Worm (Caenorhabditis elegans) whole organism, young adult: Measurements from ENCODE around the gene F59A6.11.

ENCODE experiments used
- B0336.3 ChIP-seq: fragments of 200-800 bp; sonication (Bioruptor generic); IDR thresholded peaks from 2 replicates; pipeline ENCODE4 v1.3.6; 2022; ENCODE audit warnings: missing genetic modification characterization, missing compliant biosample characterization
- F10E7.11 ChIP-seq: sonication (generic microtip); optimal IDR thresholded peaks from 2 replicates; lab custom pipeline; 2017; ENCODE audit warnings: mild to moderate bottlenecking, missing genetic modification characterization, moderate library complexity, missing compliant biosample characterization
- F22D6.2 ChIP-seq: sonication (generic microtip); optimal IDR thresholded peaks from 2 replicates; lab custom pipeline; 2016; ENCODE audit warnings: mild to moderate bottlenecking, missing genetic modification characterization, missing compliant biosample characterization
- F33H1.4 ChIP-seq: fragments of 200-800 bp; sonication (Bioruptor generic); IDR thresholded peaks from 2 replicates; pipeline ENCODE4 v1.3.6; 2022; ENCODE audit warnings: missing genetic modification reagents, missing genetic modification characterization, missing compliant biosample characterization
- F37B4.10 ChIP-seq: fragments of 200-800 bp; sonication (Bioruptor generic); IDR thresholded peaks from 2 replicates; pipeline ENCODE4 v1.3.6; 2022; ENCODE audit warnings: missing genetic modification characterization, missing compliant biosample characterization
- F49E8.2 ChIP-seq: sonication (generic microtip); optimal IDR thresholded peaks from 3 replicates; lab custom pipeline; 2017; ENCODE audit warnings: missing genetic modification characterization, mild to moderate bottlenecking, missing compliant biosample characterization, antibody characterized with exemption, moderate library complexity; ENCODE audit not compliant: insufficient read depth
- F52B5.7 ChIP-seq: sonication (generic microtip); optimal IDR thresholded peaks from 2 replicates; lab custom pipeline; 2016; ENCODE audit warnings: mild to moderate bottlenecking, missing genetic modification characterization, missing compliant biosample characterization
- F57C9.4 ChIP-seq: sonication (generic microtip); optimal IDR thresholded peaks from 2 replicates; lab custom pipeline; 2017; ENCODE audit warnings: mild to moderate bottlenecking, missing genetic modification characterization, missing compliant biosample characterization
- Y79H2A.3 ChIP-seq: fragments of 200-800 bp; sonication (Bioruptor generic); conservative IDR thresholded peaks from 2 replicates; pipeline ENCODE4 v1.3.6; 2022; ENCODE audit warnings: missing genetic modification reagents, missing genetic modification characterization, missing compliant biosample characterization
- Y95B8A.8 ChIP-seq: fragments of 200-800 bp; sonication (Bioruptor generic); IDR thresholded peaks from 2 replicates; pipeline ENCODE4 v1.3.6; 2022; ENCODE audit warnings: missing genetic modification reagents, missing genetic modification characterization, missing compliant biosample characterization
- ZK185.1 ChIP-seq: sonication (generic microtip); optimal IDR thresholded peaks from 2 replicates; lab custom pipeline; 2016; ENCODE audit warnings: mild to moderate bottlenecking, missing genetic modification characterization, missing compliant biosample characterization; ENCODE audit not compliant: poor library complexity, severe bottlenecking
- aptf-2 ChIP-seq: fragments of 200-800 bp; sonication (Bioruptor generic); conservative IDR thresholded peaks from 2 replicates; pipeline ENCODE4 v1.3.6; 2022; ENCODE audit warnings: missing genetic modification reagents, missing genetic modification characterization, missing compliant biosample characterization
- atf-7 ChIP-seq: sonication (generic microtip); optimal IDR thresholded peaks from 2 replicates; lab custom pipeline; 2017; ENCODE audit warnings: mild to moderate bottlenecking, missing genetic modification characterization, missing compliant biosample characterization
- attf-6 ChIP-seq: fragments of 200-800 bp; sonication (Bioruptor generic); IDR thresholded peaks from 2 replicates; pipeline ENCODE4 v1.3.6; 2022; ENCODE audit warnings: missing genetic modification reagents, missing genetic modification characterization, missing compliant biosample characterization
- ccch-3 ChIP-seq: fragments of 200-800 bp; sonication (Bioruptor generic); optimal IDR thresholded peaks from 2 replicates; lab custom pipeline; 2018; ENCODE audit warnings: mild to moderate bottlenecking, missing genetic modification characterization, missing compliant biosample characterization
- cebp-1 ChIP-seq, 2 experiments: fragments of 200-800 bp in 1 of 2; sonication (Bioruptor generic) in 1 of 2; sonication (generic microtip) in 1 of 2; IDR thresholded peaks in 1 of 2; optimal IDR thresholded peaks in 1 of 2; 2 replicates each; pipeline versions ENCODE4 v1.3.6 to Lab custom; 2017 to 2022; ENCODE audit warnings: missing compliant biosample characterization in 2 of 2, missing genetic modification characterization in 2 of 2, mild to moderate bottlenecking in 1 of 2, missing genetic modification reagents in 1 of 2, moderate library complexity in 1 of 2
- ceh-100 ChIP-seq: fragments of 200-800 bp; sonication (Bioruptor generic); IDR thresholded peaks from 2 replicates; pipeline ENCODE4 v1.3.6; 2022; ENCODE audit warnings: missing genetic modification reagents, missing genetic modification characterization, missing compliant biosample characterization
- ceh-40 ChIP-seq: fragments of 200-800 bp; sonication (Bioruptor generic); IDR thresholded peaks from 2 replicates; pipeline ENCODE4 v1.3.6; 2022; ENCODE audit warnings: missing genetic modification characterization, missing compliant biosample characterization
- ceh-58 ChIP-seq: fragments of 200-800 bp; sonication (Bioruptor generic); IDR thresholded peaks from 2 replicates; pipeline ENCODE4 v1.3.6; 2022; ENCODE audit warnings: missing genetic modification characterization, missing compliant biosample characterization
- ceh-91 ChIP-seq: fragments of 200-800 bp; sonication (Bioruptor generic); IDR thresholded peaks from 2 replicates; pipeline ENCODE4 v1.3.6; 2022; ENCODE audit warnings: missing genetic modification reagents, missing genetic modification characterization, missing compliant biosample characterization
- chd-7 ChIP-seq: sonication (generic microtip); optimal IDR thresholded peaks from 2 replicates; lab custom pipeline; 2016; ENCODE audit warnings: mild to moderate bottlenecking, missing genetic modification characterization, moderate library complexity, missing compliant biosample characterization
- dox-1 ChIP-seq: fragments of 200-800 bp; sonication (Bioruptor generic); IDR thresholded peaks from 2 replicates; pipeline ENCODE4 v1.3.6; 2022; ENCODE audit warnings: missing genetic modification reagents, missing genetic modification characterization, missing compliant biosample characterization
- efl-1 ChIP-seq: fragments of 150-350 bp; optimal IDR thresholded peaks from 2 replicates; lab custom pipeline; 2014; ENCODE audit warnings: missing biosample characterization, missing genetic modification reagents, missing genetic modification characterization
- hlh-12 ChIP-seq: sonication (generic microtip); optimal IDR thresholded peaks from 2 replicates; lab custom pipeline; 2016; ENCODE audit warnings: missing genetic modification characterization, missing compliant biosample characterization
- hrde-1 ChIP-seq: sonication (generic microtip); optimal IDR thresholded peaks from 2 replicates; lab custom pipeline; 2016; ENCODE audit warnings: missing genetic modification characterization, mild to moderate bottlenecking, missing compliant biosample characterization, moderate library complexity, missing genotype, missing genetic modification reagents, borderline replicate concordance
- lin-26 ChIP-seq: fragments of 200-800 bp; sonication (Bioruptor generic); IDR thresholded peaks from 2 replicates; pipeline ENCODE4 v1.3.6; 2022; ENCODE audit warnings: missing genetic modification reagents, missing genetic modification characterization, missing compliant biosample characterization
- lin-40 ChIP-seq: sonication (generic microtip); optimal IDR thresholded peaks from 2 replicates; lab custom pipeline; 2016; ENCODE audit warnings: missing genetic modification characterization, mild to moderate bottlenecking, missing compliant biosample characterization, missing genotype, missing genetic modification reagents
- lsl-1 ChIP-seq: fragments of 200-800 bp; sonication (Bioruptor generic); optimal IDR thresholded peaks from 2 replicates; lab custom pipeline; 2018; ENCODE audit warnings: mild to moderate bottlenecking, missing genetic modification characterization, moderate library complexity, missing compliant biosample characterization
- madf-3 ChIP-seq: fragments of 200-800 bp; sonication (Bioruptor generic); IDR thresholded peaks from 2 replicates; pipeline ENCODE4 v1.3.6; 2022; ENCODE audit warnings: missing genetic modification reagents, missing genetic modification characterization, missing compliant biosample characterization
- madf-6 ChIP-seq: fragments of 200-800 bp; sonication (Bioruptor generic); IDR thresholded peaks from 2 replicates; pipeline ENCODE4 v1.3.6; 2022; ENCODE audit warnings: missing genetic modification reagents, missing genetic modification characterization, missing compliant biosample characterization
- mcd-1 ChIP-seq: fragments of 200-800 bp; sonication (Bioruptor generic); IDR thresholded peaks from 2 replicates; pipeline ENCODE4 v1.3.6; 2022; ENCODE audit warnings: missing genetic modification reagents, missing genetic modification characterization, missing compliant biosample characterization
- nhr-80 ChIP-seq: sonication (generic microtip); optimal IDR thresholded peaks from 2 replicates; lab custom pipeline; 2016; ENCODE audit warnings: missing genetic modification characterization, missing compliant biosample characterization
- pha-4 ChIP-seq: fragments of 150-350 bp; sonication (generic microtip); optimal IDR thresholded peaks from 2 replicates; lab custom pipeline; 2014; ENCODE audit warnings: missing biosample characterization, missing genetic modification reagents, missing genetic modification characterization
- rcor-1 ChIP-seq: fragments of 200-800 bp; sonication (Bioruptor generic); IDR thresholded peaks from 2 replicates; pipeline ENCODE4 v1.3.6; 2022; ENCODE audit warnings: missing genetic modification reagents, missing genetic modification characterization, missing compliant biosample characterization
- rec-8 ChIP-seq, 2 experiments: sonication (generic microtip); optimal IDR thresholded peaks; 2 replicates each; lab custom pipeline; 2016; ENCODE audit warnings: mild to moderate bottlenecking in 2 of 2, missing genetic modification characterization in 2 of 2, missing genetic modification reagents in 2 of 2, missing genotype in 2 of 2, missing biosample characterization in 1 of 2, missing compliant biosample characterization in 1 of 2, moderate library complexity in 1 of 2
- repo-1 ChIP-seq: sonication (generic microtip); optimal IDR thresholded peaks from 2 replicates; lab custom pipeline; 2017; ENCODE audit warnings: mild to moderate bottlenecking, missing genetic modification characterization, missing compliant biosample characterization
- rpc-1 ChIP-seq, 2 experiments: fragments of 150-350 bp in 1 of 2; sonication (generic microtip) in 1 of 2; optimal IDR thresholded peaks; 2 replicates each; lab custom pipeline; 2014 to 2018; ENCODE audit warnings: missing biosample characterization in 1 of 2, missing genetic modification characterization in 1 of 2, missing genetic modification reagents in 1 of 2, missing genotype in 1 of 2
- snpc-1.1 ChIP-seq: sonication (generic microtip); optimal IDR thresholded peaks from 2 replicates; lab custom pipeline; 2017; ENCODE audit warnings: missing genetic modification characterization, mild to moderate bottlenecking, missing compliant biosample characterization, antibody characterized with exemption, moderate library complexity, missing genotype, missing genetic modification reagents; ENCODE audit not compliant: insufficient read depth
- snpc-3.4 ChIP-seq: sonication (generic microtip); optimal IDR thresholded peaks from 2 replicates; lab custom pipeline; 2017; ENCODE audit warnings: missing genetic modification characterization, mild to moderate bottlenecking, missing compliant biosample characterization, antibody characterized with exemption, moderate library complexity, missing genotype, missing genetic modification reagents
- tbp1 ChIP-seq: fragments of 200-800 bp; sonication (Bioruptor generic); optimal IDR thresholded peaks from 2 replicates; lab custom pipeline; 2018; ENCODE audit warnings: mild to moderate bottlenecking, missing genetic modification characterization, missing compliant biosample characterization
- unc-62 ChIP-seq: fragments of 150-350 bp; optimal IDR thresholded peaks from 2 replicates; lab custom pipeline; 2014; ENCODE audit warnings: missing biosample characterization, missing genetic modification reagents, missing genetic modification characterization
- xnd-1 ChIP-seq: sonication (generic microtip); optimal IDR thresholded peaks from 2 replicates; lab custom pipeline; 2016; ENCODE audit warnings: missing genotype, missing genetic modification reagents, missing genetic modification characterization, missing compliant biosample characterization
- zfh-2 ChIP-seq: fragments of 200-800 bp; sonication (Bioruptor generic); conservative IDR thresholded peaks from 2 replicates; pipeline ENCODE4 v1.3.6; 2022; ENCODE audit warnings: missing genetic modification reagents, missing genetic modification characterization, missing compliant biosample characterization
- zim-3 ChIP-seq: sonication (generic microtip); optimal IDR thresholded peaks from 2 replicates; lab custom pipeline; 2017; ENCODE audit warnings: mild to moderate bottlenecking, missing genetic modification characterization, moderate library complexity, missing compliant biosample characterization
- ztf-28 ChIP-seq: fragments of 200-800 bp; sonication (Bioruptor generic); IDR thresholded peaks from 2 replicates; pipeline ENCODE4 v1.3.6; 2022; ENCODE audit warnings: missing genetic modification reagents, missing genetic modification characterization, missing compliant biosample characterization
- ztf-3 ChIP-seq: fragments of 200-800 bp; sonication (Bioruptor generic); optimal IDR thresholded peaks from 2 replicates; lab custom pipeline; 2018; ENCODE audit warnings: mild to moderate bottlenecking, missing genetic modification characterization, missing compliant biosample characterization
- ztf-6 ChIP-seq: fragments of 200-800 bp; sonication (Bioruptor generic); IDR thresholded peaks from 2 replicates; pipeline ENCODE4 v1.3.6; 2022; ENCODE audit warnings: missing genetic modification reagents, missing genetic modification characterization, missing compliant biosample characterization

The F59A6.11 gene

DNA sequence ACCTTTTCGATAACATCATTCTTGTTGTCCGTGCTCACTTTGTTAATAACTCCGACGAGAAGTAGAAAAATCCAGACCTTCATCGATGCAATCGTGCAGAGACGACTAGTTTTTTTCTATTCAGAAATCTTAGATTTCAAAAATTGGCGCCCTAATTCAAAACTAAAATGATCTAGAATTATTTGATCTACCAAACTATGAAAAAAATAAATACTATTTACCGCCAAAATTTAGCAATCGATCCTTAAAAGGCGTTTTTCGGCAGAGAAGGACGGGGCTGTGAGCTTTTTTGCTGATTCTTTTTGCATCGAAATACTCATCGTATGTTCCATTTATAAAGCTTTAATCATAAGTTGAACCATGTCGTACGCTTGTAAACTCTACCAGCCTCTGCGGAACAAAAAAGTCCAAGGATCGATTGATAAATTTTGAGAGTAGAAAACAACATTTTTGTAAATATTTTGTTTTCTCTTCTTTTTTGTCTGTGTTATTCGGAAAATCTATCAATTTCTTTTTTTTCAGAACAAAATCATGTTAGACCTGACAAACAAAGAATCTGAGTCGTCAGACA is 49.1 kb downstream of the F59A6.11 start, which contains the start of the genes try-1 and zyg-12 (continued):
- TF ChIP-seq ceh-58 (GFP tag; lab: Robert Waterston, UW), result no peak
- TF ChIP-seq lsl-1, result peak; percentile 35
- TF ChIP-seq madf-3 (GFP tag; lab: Robert Waterston, UW), result 0 out of 2 replicates have a peak, but pooled peaks have one; percentile 42
- TF ChIP-seq chd-7 (tag; lab: Kevin White, UChicago), result no peak
- TF ChIP-seq ceh-91, result peak; percentile 17; the same call in 1 of the 2 replicates
- no peak for TF ChIP-seq attf-6 (GFP tag; lab: Robert Waterston, UW)
- TF ChIP-seq xnd-1 (tag; lab: Kevin White, UChicago), result peak; percentile 47
- no peak for TF ChIP-seq B0336.3
- no peak for TF ChIP-seq zim-3 (tag; lab: Kevin White, UChicago)
- no peak for TF ChIP-seq rpc-1 (optimal IDR thresholded peaks at IDR 0.05; lab: Kevin White, UChicago)
- TF ChIP-seq rpc-1 (tag; optimal IDR thresholded peaks at IDR 0.05; lab: Kevin White, UChicago), result no peak
- no peak for TF ChIP-seq ztf-3 (GFP tag; lab: Kevin White, UChicago)
- no peak for TF ChIP-seq F52B5.7 (tag; lab: Kevin White, UChicago)
- no peak for TF ChIP-seq mcd-1 (GFP tag; lab: Robert Waterston, UW)
- TF ChIP-seq cebp-1 (GFP tag; IDR thresholded peaks at IDR 0.05; lab: Robert Waterston, UW), result no peak
- no peak for TF ChIP-seq cebp-1 (tag; optimal IDR thresholded peaks at IDR 0.05; lab: Kevin White, UChicago)
- no peak for TF ChIP-seq ztf-6 (GFP tag; lab: Robert Waterston, UW)
- TF ChIP-seq Y95B8A.8 (GFP tag; lab: Robert Waterston, UW), result no peak
- no peak for TF ChIP-seq rec-8 (tag; optimal IDR thresholded peaks at IDR 0.05; lab: Kevin White, UChicago)
- TF ChIP-seq F33H1.4, result 0 out of 2 replicates have a peak, but pooled peaks have one; percentile 18
- no peak for TF ChIP-seq nhr-80
- TF ChIP-seq tbp1, result no peak
- no peak for TF ChIP-seq ztf-28 (GFP tag; lab: Robert Waterston, UW)
- TF ChIP-seq Y79H2A.3 (GFP tag; lab: Robert Waterston, UW), result no peak
- TF ChIP-seq lin-40 (tag; lab: Kevin White, UChicago), result no peak
- TF ChIP-seq rcor-1 (GFP tag; lab: Robert Waterston, UW), result no peak
- TF ChIP-seq pha-4 (tag; lab: Kevin White, UChicago), result no peak
- no peak for TF ChIP-seq repo-1 (tag; lab: Kevin White, UChicago)
- peak; percentile 78 for TF ChIP-seq madf-6 (GFP tag; lab: Robert Waterston, UW)
- no peak for TF ChIP-seq dox-1 (GFP tag; lab: Robert Waterston, UW)
- TF ChIP-seq F57C9.4 (tag; lab: Kevin White, UChicago), result no peak
- no peak for TF ChIP-seq hlh-12 (tag; lab: Kevin White, UChicago)
- no peak for TF ChIP-seq atf-7
- TF ChIP-seq aptf-2, result no peak
- TF ChIP-seq hrde-1, result no peak
- TF ChIP-seq snpc-1.1 (tag; lab: Kevin White, UChicago), result no peak
- TF ChIP-seq F22D6.2, result no peak
- no peak for TF ChIP-seq ZK185.1 (tag; lab: Kevin White, UChicago)
- TF ChIP-seq ccch-3 (GFP tag; lab: Kevin White, UChicago), result no peak
- TF ChIP-seq F49E8.2 (tag; lab: Kevin White, UChicago), result no peak
- TF ChIP-seq efl-1 (GFP tag; lab: Kevin White, UChicago), result peak; percentile 64
- TF ChIP-seq ceh-40, result no peak
- peak; percentile 43 for TF ChIP-seq snpc-3.4 (tag; lab: Kevin White, UChicago)
- no peak for TF ChIP-seq lin-26
- no peak for TF ChIP-seq F37B4.10 (GFP tag; lab: Robert Waterston, UW)
- no peak for TF ChIP-seq unc-62 (GFP tag; lab: Kevin White, UChicago)
- TF ChIP-seq zfh-2 (GFP tag; lab: Robert Waterston, UW), result no peak
- no peak for TF ChIP-seq F10E7.11 (tag; lab: Kevin White, UChicago)
- no peak for TF ChIP-seq ceh-100
